Worm (Caenorhabditis elegans) whole organism, midembryonic: ENCODE results near the gene srn-1.

Source experiments
- T22C8.4 ChIP-seq: fragments of 200-800 bp; sonication (Bioruptor generic); IDR thresholded peaks from 2 replicates; pipeline ENCODE4 v1.3.6; 2022; ENCODE audit warnings: missing genetic modification characterization, missing compliant biosample characterization
- cog-1 ChIP-seq: sonication (generic microtip); optimal IDR thresholded peaks from 2 replicates; lab custom pipeline; 2016; ENCODE audit warnings: missing genetic modification characterization, missing compliant biosample characterization
- flt-1 ChIP-seq: fragments of 200-800 bp; sonication (Bioruptor generic); IDR thresholded peaks from 2 replicates; pipeline ENCODE4 v1.3.6; 2022; ENCODE audit warnings: missing genetic modification characterization, missing compliant biosample characterization
- klf-2 ChIP-seq: fragments of 200-800 bp; sonication (Bioruptor generic); conservative IDR thresholded peaks from 2 replicates; pipeline ENCODE4 v1.3.6; 2022; ENCODE audit warnings: missing genetic modification reagents, missing genetic modification characterization, missing compliant biosample characterization
- ref-1 ChIP-seq: fragments of 200-800 bp; sonication (Bioruptor generic); conservative IDR thresholded peaks from 2 replicates; pipeline ENCODE4 v1.3.6; 2022; ENCODE audit warnings: missing genetic modification reagents, missing genetic modification characterization, missing compliant biosample characterization
- tab-1 ChIP-seq: fragments of 200-800 bp; sonication (Bioruptor generic); IDR thresholded peaks from 2 replicates; pipeline ENCODE4 v1.3.6; 2022; ENCODE audit warnings: missing genetic modification characterization, missing compliant biosample characterization
- ztf-23 ChIP-seq: fragments of 200-800 bp; sonication (Bioruptor generic); IDR thresholded peaks from 2 replicates; pipeline ENCODE4 v1.3.6; 2022; ENCODE audit warnings: missing genetic modification reagents, missing genetic modification characterization, missing compliant biosample characterization
- ztf-29 ChIP-seq: fragments of 200-800 bp; sonication (Bioruptor generic); IDR thresholded peaks from 2 replicates; pipeline ENCODE4 v1.3.6; 2022; ENCODE audit warnings: missing genetic modification reagents, missing genetic modification characterization, missing compliant biosample characterization

DNA sequence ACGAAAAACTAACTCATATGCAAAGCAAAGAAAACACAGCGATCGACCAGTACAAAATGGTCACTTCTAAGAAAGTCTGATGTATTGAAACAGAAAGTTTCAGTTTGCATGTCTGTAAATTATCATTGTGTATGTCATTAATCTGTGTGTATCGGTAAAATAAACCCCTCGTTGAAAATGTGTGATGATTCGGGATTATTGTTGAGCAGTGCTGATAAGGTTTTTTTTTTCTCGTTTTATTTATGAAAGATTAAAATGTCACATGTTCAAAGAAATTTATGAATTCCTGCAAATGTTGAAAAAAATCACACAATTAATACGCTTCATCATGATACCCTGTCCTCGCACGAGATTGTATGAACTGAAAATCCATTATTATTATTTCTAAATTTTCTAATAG is 6.2 kb downstream of the srn-1 start:
- TF ChIP-seq ref-1 (GFP tag; lab: Robert Waterston, UW) (no peak), cog-1 (tag; lab: Kevin White, UChicago) (no peak), flt-1 (GFP tag; lab: Robert Waterston, UW) (no peak), tab-1 (GFP tag; lab: Robert Waterston, UW) (no peak), ztf-23 (GFP tag; lab: Robert Waterston, UW) (no peak), ztf-29 (GFP tag; lab: Robert Waterston, UW) (no peak), T22C8.4 (GFP tag; lab: Robert Waterston, UW) (no peak), klf-2 (no peak)
